Worm (Caenorhabditis elegans): ENCODE measurements around the gene Y70C5A.4.

ce11 chrV:16643558-16643957 lies 26.0 kb downstream of the Y70C5A.4 start, which contains the start of gene srw-77:
- TF ChIP-seq blmp-1 (tag; optimal IDR thresholded peaks at IDR 0.05): no peak
- TF ChIP-seq ztf-11 (tag; optimal IDR thresholded peaks at IDR 0.05): no peak
- TF ChIP-seq elt-3 (tag; optimal IDR thresholded peaks at IDR 0.05): no peak
- no peak for TF ChIP-seq nhr-76 (tag; optimal IDR thresholded peaks at IDR 0.05)
- no peak for TF ChIP-seq unc-62 (GFP tag; optimal IDR thresholded peaks at IDR 0.05)
- TF ChIP-seq ceh-39 (tag; optimal IDR thresholded peaks at IDR 0.05): no peak
- TF ChIP-seq pha-4 (tag; optimal IDR thresholded peaks at IDR 0.05): no peak
- TF ChIP-seq unc-39 (tag; optimal IDR thresholded peaks at IDR 0.05): no peak
- TF ChIP-seq snpc-4 (tag; optimal IDR thresholded peaks at IDR 0.05): no peak
- no peak for TF ChIP-seq nhr-237 (tag; optimal IDR thresholded peaks at IDR 0.05)

Data from whole organism, mixed stage, embryonic.